Worm (Caenorhabditis elegans): ENCODE measurements around the gene T02G5.15.

DNA sequence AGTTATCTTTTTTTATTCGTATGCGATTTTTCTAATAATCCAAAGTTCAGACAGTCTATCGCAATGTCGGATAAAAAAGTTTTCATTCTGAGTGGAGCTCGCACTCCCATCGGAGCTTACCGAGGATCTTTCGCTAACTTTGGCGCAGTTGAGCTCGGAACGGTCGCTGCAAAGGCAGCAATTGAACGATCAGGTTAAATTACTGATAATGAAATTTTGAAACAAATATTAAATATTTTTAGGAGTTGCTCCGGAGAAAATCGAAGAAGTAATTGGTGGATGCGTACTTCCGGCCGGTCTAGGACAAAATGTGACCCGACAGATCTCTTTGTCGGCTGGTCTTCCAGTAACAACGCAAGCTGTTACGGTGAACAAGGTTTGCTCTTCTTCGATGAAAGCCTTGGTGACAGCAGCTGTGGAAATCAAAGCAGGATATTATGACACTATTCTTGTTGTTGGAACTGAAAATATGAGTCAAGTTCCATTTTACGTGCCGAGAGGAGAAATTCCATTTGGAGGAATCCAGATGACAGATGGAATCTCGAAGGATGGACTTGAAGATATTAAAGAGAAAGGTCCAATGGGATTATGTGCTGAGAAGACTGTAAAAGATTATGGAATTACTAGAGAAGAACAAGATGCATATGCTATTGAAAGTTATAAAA lies 8.4 kb upstream of the T02G5.15 start, which contains the start of gene T02G5.7:
- TF ChIP-seq zag-1 (tag; optimal IDR thresholded peaks at IDR 0.05) (no peak), F10B5.3 (tag; optimal IDR thresholded peaks at IDR 0.05) (no peak), ceh-82 (tag; optimal IDR thresholded peaks at IDR 0.05) (no peak), nhr-77 (tag; optimal IDR thresholded peaks at IDR 0.05) (no peak)
